Worm (Caenorhabditis elegans): ENCODE measurements around the gene his-64.

Gene his-64

ce11 chrIV:11406744-11407690, at the start of gene his-64, which contains the start of gene his-63:
Gene his-64, plus strand, starts transcription at chrIV:11407116.
Gene his-63, minus strand, starts transcription at chrIV:11406861.
- TF ChIP-seq ceh-16 (tag; optimal IDR thresholded peaks at IDR 0.05) = peak; percentile 14

ce11 chrIV:11359769-11360168, 47.1 kb upstream of the his-64 start, which contains the start of gene klp-12:
Gene klp-12, minus strand, starts transcription at chrIV:11359869.
- TF ChIP-seq lin-39 (tag; optimal IDR thresholded peaks at IDR 0.05) = no peak
- TF ChIP-seq unc-62 (GFP tag; optimal IDR thresholded peaks at IDR 0.05) = no peak
- no peak for TF ChIP-seq lin-11 (tag; optimal IDR thresholded peaks at IDR 0.05)

ce11 chrIV:11361409-11361808, 45.5 kb upstream of the his-64 start, which contains the start of gene T01G1.4:
Gene T01G1.4, minus strand, starts transcription at chrIV:11361509.
- TF ChIP-seq unc-62 (GFP tag; optimal IDR thresholded peaks at IDR 0.05) (no peak), gmeb-1 (tag; optimal IDR thresholded peaks at IDR 0.05) (no peak), snpc-4 (tag; optimal IDR thresholded peaks at IDR 0.05) (no peak)

- TF ChIP-seq nhr-129 (tag; optimal IDR thresholded peaks at IDR 0.05) = peak; percentile 29
- peak; percentile 43 for TF ChIP-seq C34F6.9 (tag; optimal IDR thresholded peaks at IDR 0.05)
- peak in 1 of 2 experiments; percentile 34 for TF ChIP-seq lsy-2 (tag; optimal IDR thresholded peaks at IDR 0.05)
- TF ChIP-seq unc-55 (GFP tag; optimal IDR thresholded peaks at IDR 0.05) = peak; percentile 28
- TF ChIP-seq ztf-4 (tag; optimal IDR thresholded peaks at IDR 0.05) = no peak
- peak; percentile 6 for TF ChIP-seq crh-2 (tag; optimal IDR thresholded peaks at IDR 0.05)
- TF ChIP-seq fos-1 (tag; optimal IDR thresholded peaks at IDR 0.05) = peak; percentile 40
- TF ChIP-seq lin-11 (tag; optimal IDR thresholded peaks at IDR 0.05) = no peak
Measured at ce11 chrIV:11363806-11364562, 42.9 kb upstream of the his-64 start.

- TF ChIP-seq skn-1 (tag; optimal IDR thresholded peaks at IDR 0.05) (no peak), nhr-129 (tag; optimal IDR thresholded peaks at IDR 0.05) (peak; percentile 6), crh-2 (tag; optimal IDR thresholded peaks at IDR 0.05) (peak; percentile 60), blmp-1 (tag; optimal IDR thresholded peaks at IDR 0.05; ENCODE audit: insufficient read depth) (peak; percentile 75)
Measured at ce11 chrIV:11371645-11372044, 35.3 kb upstream of the his-64 start, which contains the start of gene sec-31. Gene sec-31, minus strand, starts transcription at chrIV:11371792.

ce11 chrIV:11372366-11372997, 34.4 kb upstream of the his-64 start, which contains the start of gene cbd-1:
Gene cbd-1, plus strand, starts transcription at chrIV:11372991.
- TF ChIP-seq ceh-82 (tag; optimal IDR thresholded peaks at IDR 0.05) (no peak), ztf-4 (tag; optimal IDR thresholded peaks at IDR 0.05) (no peak), elt-3 (tag; optimal IDR thresholded peaks at IDR 0.05) (no peak)

- TF ChIP-seq mbf-1 (tag; optimal IDR thresholded peaks at IDR 0.05) = no peak
- no peak for TF ChIP-seq lin-13 (GFP tag; optimal IDR thresholded peaks at IDR 0.05)
- TF ChIP-seq crh-2 (tag; optimal IDR thresholded peaks at IDR 0.05) = no peak
- TF ChIP-seq ztf-11 (tag; optimal IDR thresholded peaks at IDR 0.05) = no peak
- no peak for TF ChIP-seq sem-4 (tag; optimal IDR thresholded peaks at IDR 0.05)
- TF ChIP-seq snpc-4 (tag; optimal IDR thresholded peaks at IDR 0.05) = no peak
Measured at ce11 chrIV:11375713-11376112, 31.2 kb upstream of the his-64 start.

- TF ChIP-seq unc-62 (GFP tag; optimal IDR thresholded peaks at IDR 0.05) (no peak), nhr-21 (tag; optimal IDR thresholded peaks at IDR 0.05) (no peak)
Measured at ce11 chrIV:11377439-11377838, 29.5 kb upstream of the his-64 start.
